Worm (Caenorhabditis elegans) whole organism, L1 larva: Measurements from ENCODE around the gene srlf-13.

ENCODE experiments used
- egl-27 ChIP-seq, 2 experiments: fragments of 150-350 bp in 1 of 2; sonication (generic microtip); optimal IDR thresholded peaks; 3 replicates each; lab custom pipeline; 2017 to 2018; ENCODE audit warnings: missing biosample characterization in 2 of 2, missing genetic modification characterization in 2 of 2, missing genetic modification reagents in 2 of 2
- lin-15B ChIP-seq: fragments of 150-350 bp; sonication (generic microtip); optimal IDR thresholded peaks from 3 replicates; lab custom pipeline; 2014; ENCODE audit warnings: missing biosample characterization, missing genetic modification characterization

DNA sequence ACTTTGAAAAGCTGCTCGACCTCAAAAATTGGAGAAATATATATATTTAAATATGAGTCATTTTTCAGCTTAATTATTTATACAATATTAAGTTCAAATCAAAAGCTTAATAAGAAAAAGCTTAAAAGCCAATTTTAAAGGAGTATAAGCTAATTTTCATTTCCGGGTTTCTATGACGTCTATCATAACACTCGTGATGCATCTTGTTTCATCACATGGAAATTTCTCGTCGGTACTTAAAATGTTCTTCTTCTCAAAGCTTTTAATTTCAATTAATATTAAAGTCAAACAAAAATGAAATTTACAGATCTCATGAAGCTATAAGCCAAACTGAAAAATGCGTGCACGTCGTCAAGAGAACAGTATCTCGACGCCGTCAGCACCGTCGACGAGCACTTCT, 23.4 kb upstream of the srlf-13 start, which contains the start of gene rbr-2:
- TF ChIP-seq egl-27 (tag; optimal IDR thresholded peaks at IDR 0.05; lab: Kevin White, UChicago) (no peak), lin-15B (tag; lab: Kevin White, UChicago) (no peak)
